Fruit fly (Drosophila melanogaster) whole organism, embryonic: ENCODE results near the gene Alg11.

ENCODE experiments used
- Aef1 ChIP-seq: fragments of 200-800 bp; sonication (Bioruptor generic); IDR thresholded peaks from 3 replicates; pipeline ENCODE4 v1.3.6; 2022; ENCODE audit warnings: missing biosample characterization, missing genetic modification characterization
- Atf-2 ChIP-seq: fragments of 200-800 bp; sonication (Bioruptor generic); optimal IDR thresholded peaks from 2 replicates; lab custom pipeline; 2016; ENCODE audit warnings: missing biosample characterization, missing genetic modification characterization
- Awh ChIP-seq: fragments of 200-800 bp; sonication (Bioruptor generic); IDR thresholded peaks from 2 replicates; pipeline ENCODE4, ENCODE4 v1.3.6; 2022; ENCODE audit warnings: missing biosample characterization, missing genetic modification characterization
- CG10209 ChIP-seq: fragments of 200-800 bp; sonication (Bioruptor generic); optimal IDR thresholded peaks from 3 replicates; lab custom pipeline; 2017; ENCODE audit warnings: missing biosample characterization, mild to moderate bottlenecking, missing genetic modification characterization, missing genetic modification reagents
- CG10565 ChIP-seq: fragments of 200-800 bp; sonication (Bioruptor generic); optimal IDR thresholded peaks from 3 replicates; lab custom pipeline; 2016; ENCODE audit warnings: missing biosample characterization, mild to moderate bottlenecking, missing genetic modification characterization
- CG12219 ChIP-seq: fragments of 200-800 bp; sonication (Bioruptor generic); optimal IDR thresholded peaks from 3 replicates; lab custom pipeline; 2018; ENCODE audit warnings: missing biosample characterization, mild to moderate bottlenecking, missing genetic modification characterization
- CG12769 ChIP-seq: fragments of 200-800 bp; sonication (Bioruptor generic); optimal IDR thresholded peaks from 2 replicates; lab custom pipeline; 2019; ENCODE audit warnings: missing biosample characterization, mild to moderate bottlenecking, missing genetic modification characterization, moderate library complexity
- CG13624 ChIP-seq: fragments of 200-800 bp; sonication (Bioruptor generic); optimal IDR thresholded peaks from 2 replicates; lab custom pipeline; 2016; ENCODE audit warnings: missing biosample characterization, missing genetic modification characterization
- CG15601 ChIP-seq: fragments of 200-800 bp; sonication (Bioruptor generic); optimal IDR thresholded peaks from 3 replicates; lab custom pipeline; 2019; ENCODE audit warnings: missing biosample characterization, mild to moderate bottlenecking, missing genetic modification characterization, moderate library complexity
- CG17328 ChIP-seq: fragments of 200-800 bp; sonication (Bioruptor generic); IDR thresholded peaks from 2 replicates; pipeline ENCODE4 v1.3.6; 2022; ENCODE audit warnings: missing biosample characterization, missing genetic modification characterization
- CG17829 ChIP-seq: fragments of 200-800 bp; optimal IDR thresholded peaks from 2 replicates; lab custom pipeline; 2019; ENCODE audit warnings: missing biosample characterization, mild to moderate bottlenecking, missing genetic modification characterization, moderate library complexity
- CG18011 ChIP-seq: fragments of 200-800 bp; sonication (Bioruptor generic); optimal IDR thresholded peaks from 2 replicates; lab custom pipeline; 2017; ENCODE audit warnings: missing biosample characterization, missing genetic modification characterization, mild to moderate bottlenecking, moderate library complexity, missing genotype
- CG18262 ChIP-seq: fragments of 200-800 bp; optimal IDR thresholded peaks from 3 replicates; lab custom pipeline; 2019; ENCODE audit warnings: missing biosample characterization, mild to moderate bottlenecking, missing genetic modification characterization, moderate library complexity
- CG18764 ChIP-seq: fragments of 200-800 bp; sonication (Bioruptor generic); optimal IDR thresholded peaks from 3 replicates; lab custom pipeline; 2016; ENCODE audit warnings: missing biosample characterization, missing genetic modification characterization
- CG2129 ChIP-seq: fragments of 200-800 bp; sonication (Bioruptor generic); IDR thresholded peaks from 2 replicates; pipeline ENCODE4 v1.3.6; 2022; ENCODE audit warnings: missing biosample characterization, missing genetic modification characterization; ENCODE audit not compliant: partially characterized antibody
- CG31388 ChIP-seq: fragments of 200-800 bp; sonication (Bioruptor generic); optimal IDR thresholded peaks from 2 replicates; lab custom pipeline; 2016; ENCODE audit warnings: missing biosample characterization, missing genetic modification characterization
- CG32772 ChIP-seq: fragments of 200-800 bp; sonication (Bioruptor generic); IDR thresholded peaks from 2 replicates; pipeline ENCODE4 v1.3.6; 2022; ENCODE audit warnings: missing biosample characterization, missing genetic modification characterization
- CG3281 ChIP-seq: fragments of 200-800 bp; sonication (Bioruptor generic); optimal IDR thresholded peaks from 3 replicates; lab custom pipeline; 2017; ENCODE audit warnings: missing biosample characterization, mild to moderate bottlenecking, missing genetic modification characterization
- CG33557 ChIP-seq: fragments of 200-800 bp; sonication (Bioruptor generic); optimal IDR thresholded peaks from 2 replicates; lab custom pipeline; 2019; ENCODE audit warnings: missing biosample characterization, mild to moderate bottlenecking, missing genetic modification characterization, moderate library complexity
- CG43689 ChIP-seq: fragments of 200-800 bp; sonication (Bioruptor generic); IDR thresholded peaks from 2 replicates; pipeline ENCODE4 v1.3.6; 2022; ENCODE audit warnings: missing biosample characterization, missing genetic modification characterization
- CG4820 ChIP-seq: fragments of 200-800 bp; sonication (Bioruptor generic); optimal IDR thresholded peaks from 3 replicates; lab custom pipeline; 2016; ENCODE audit warnings: missing biosample characterization, missing genetic modification characterization
- CG6683 ChIP-seq: fragments of 200-800 bp; sonication (Bioruptor generic); optimal IDR thresholded peaks from 2 replicates; lab custom pipeline; 2017; ENCODE audit warnings: missing biosample characterization, mild to moderate bottlenecking, missing genetic modification characterization, missing genetic modification reagents
- CG7556 ChIP-seq: fragments of 200-800 bp; sonication (Bioruptor generic); optimal IDR thresholded peaks from 2 replicates; lab custom pipeline; 2017; ENCODE audit warnings: missing biosample characterization, mild to moderate bottlenecking, missing genetic modification characterization
- CG7963 ChIP-seq: fragments of 200-800 bp; sonication (Bioruptor generic); IDR thresholded peaks from 3 replicates; pipeline ENCODE4 v1.3.6; 2022; ENCODE audit warnings: missing biosample characterization, missing genetic modification characterization; ENCODE audit not compliant: partially characterized antibody
- CG8359 ChIP-seq: fragments of 200-800 bp; sonication (Bioruptor generic); optimal IDR thresholded peaks from 2 replicates; lab custom pipeline; 2017; ENCODE audit warnings: missing biosample characterization, mild to moderate bottlenecking, missing genetic modification characterization, borderline replicate concordance
- CG8944 ChIP-seq: fragments of 200-800 bp; sonication (Bioruptor generic); optimal IDR thresholded peaks from 3 replicates; lab custom pipeline; 2016; ENCODE audit warnings: missing biosample characterization, missing genetic modification characterization
- CG9609 ChIP-seq: fragments of 200-800 bp; sonication (Bioruptor generic); optimal IDR thresholded peaks from 3 replicates; lab custom pipeline; 2016; ENCODE audit warnings: missing biosample characterization, missing genetic modification characterization
- Chrac-16 ChIP-seq: fragments of 200-800 bp; sonication (Bioruptor generic); optimal IDR thresholded peaks from 3 replicates; lab custom pipeline; 2016; ENCODE audit warnings: missing biosample characterization, missing genetic modification characterization
- Hr51 ChIP-seq, 2 experiments: fragments of 200-800 bp; sonication (Bioruptor generic); optimal IDR thresholded peaks; 2 replicates in 1 of 2; 3 replicates in 1 of 2; lab custom pipeline; 2016 to 2018; ENCODE audit warnings: missing biosample characterization in 2 of 2, missing genetic modification characterization in 2 of 2, mild to moderate bottlenecking in 1 of 2, moderate library complexity in 1 of 2
- Hsf ChIP-seq: fragments of 200-800 bp; sonication (Bioruptor generic); optimal IDR thresholded peaks from 3 replicates; lab custom pipeline; 2016; ENCODE audit warnings: missing biosample characterization, missing genetic modification characterization
- Jarid2 ChIP-seq: fragments of 200-800 bp; sonication (Bioruptor generic); optimal IDR thresholded peaks from 3 replicates; lab custom pipeline; 2017; ENCODE audit warnings: mild to moderate bottlenecking, missing biosample characterization, missing genetic modification reagents, missing genetic modification characterization
- Med ChIP-seq: fragments of 200-800 bp; sonication (Bioruptor generic); peaks from one replicate; lab custom pipeline; 2016; ENCODE audit warnings: missing biosample characterization, missing genetic modification characterization, mild to moderate bottlenecking, inconsistent platforms, moderate library complexity
- Oli ChIP-seq: fragments of 200-800 bp; sonication (Bioruptor generic); optimal IDR thresholded peaks from 2 replicates; lab custom pipeline; 2018; ENCODE audit warnings: missing biosample characterization, mild to moderate bottlenecking, missing genetic modification characterization, moderate library complexity
- PHDP ChIP-seq: fragments of 200-800 bp; sonication (Bioruptor generic); optimal IDR thresholded peaks from 3 replicates; lab custom pipeline; 2018; ENCODE audit warnings: missing biosample characterization, mild to moderate bottlenecking, missing genetic modification characterization, moderate library complexity
- Trl ChIP-seq, 3 experiments: fragments of >200 bp in 2 of 3; fragments of 200-800 bp in 1 of 3; sonication (Bioruptor generic) in 1 of 3; optimal IDR thresholded peaks; 2 replicates in 1 of 3; 3 replicates in 2 of 3; lab custom pipeline; 2016 to 2017; ENCODE audit warnings: missing biosample characterization in 1 of 3, missing genetic modification characterization in 1 of 3
- ac ChIP-seq: fragments of 200-800 bp; sonication (Bioruptor generic); optimal IDR thresholded peaks from 3 replicates; lab custom pipeline; 2017; ENCODE audit warnings: missing biosample characterization, mild to moderate bottlenecking, missing genetic modification characterization
- br ChIP-seq: fragments of >200 bp; optimal IDR thresholded peaks from 2 replicates; lab custom pipeline; 2017
- ems ChIP-seq: fragments of 200-800 bp; sonication (Bioruptor generic); optimal IDR thresholded peaks from 3 replicates; lab custom pipeline; 2016; ENCODE audit warnings: missing biosample characterization, missing genetic modification characterization
- eve ChIP-seq, 2 experiments: fragments of >200 bp; optimal IDR thresholded peaks; 2 replicates each; lab custom pipeline; 2017; ENCODE audit warnings: missing biosample characterization in 2 of 2, missing genetic modification characterization in 2 of 2
- ewg ChIP-seq: fragments of 200-800 bp; sonication (Bioruptor generic); optimal IDR thresholded peaks from 3 replicates; lab custom pipeline; 2017; ENCODE audit warnings: mild to moderate bottlenecking, missing biosample characterization, missing genetic modification reagents, missing genetic modification characterization
- hb ChIP-seq: fragments of 200-800 bp; sonication (Bioruptor generic); IDR thresholded peaks from 3 replicates; pipeline ENCODE4 v1.3.6; 2022; ENCODE audit warnings: missing biosample characterization, missing genetic modification characterization; ENCODE audit not compliant: partially characterized antibody
- lov ChIP-seq, 2 experiments: fragments of 200-800 bp in 1 of 2; fragments of >200 bp in 1 of 2; sonication (Bioruptor generic) in 1 of 2; IDR thresholded peaks in 1 of 2; optimal IDR thresholded peaks in 1 of 2; 2 replicates in 1 of 2; 3 replicates in 1 of 2; pipeline versions ENCODE4 v1.3.6 to Lab custom; 2017 to 2022; ENCODE audit warnings: missing biosample characterization in 1 of 2, missing genetic modification characterization in 1 of 2
- nerfin-1 ChIP-seq: fragments of 200-800 bp; sonication (Bioruptor generic); optimal IDR thresholded peaks from 3 replicates; lab custom pipeline; 2019; ENCODE audit warnings: missing biosample characterization, mild to moderate bottlenecking, missing genetic modification characterization, moderate library complexity
- nom ChIP-seq: fragments of 200-800 bp; sonication (Bioruptor generic); optimal IDR thresholded peaks from 2 replicates; lab custom pipeline; 2017; ENCODE audit warnings: missing biosample characterization, missing genetic modification characterization, mild to moderate bottlenecking, moderate library complexity, missing genetic modification reagents
- pros ChIP-seq: fragments of 200-800 bp; sonication (Bioruptor generic); optimal IDR thresholded peaks from 3 replicates; lab custom pipeline; 2019; ENCODE audit warnings: missing biosample characterization, mild to moderate bottlenecking, missing genetic modification characterization, moderate library complexity
- ranshi ChIP-seq: fragments of 200-800 bp; sonication (Bioruptor generic); IDR thresholded peaks from 2 replicates; pipeline ENCODE4 v1.3.6; 2022; ENCODE audit warnings: missing biosample characterization, missing genetic modification characterization
- scrt ChIP-seq: fragments of 200-800 bp; sonication (Bioruptor generic); optimal IDR thresholded peaks from 2 replicates; lab custom pipeline; 2018; ENCODE audit warnings: missing biosample characterization, mild to moderate bottlenecking, missing genetic modification characterization, moderate library complexity
- trem ChIP-seq: fragments of 200-800 bp; optimal IDR thresholded peaks from 3 replicates; lab custom pipeline; 2019; ENCODE audit warnings: missing biosample characterization, mild to moderate bottlenecking, missing genetic modification characterization, moderate library complexity
- zf30C ChIP-seq: fragments of 200-800 bp; sonication (Bioruptor generic); optimal IDR thresholded peaks from 3 replicates; lab custom pipeline; 2018; ENCODE audit warnings: missing biosample characterization, mild to moderate bottlenecking, missing genetic modification characterization

Gene Alg11

DNA sequence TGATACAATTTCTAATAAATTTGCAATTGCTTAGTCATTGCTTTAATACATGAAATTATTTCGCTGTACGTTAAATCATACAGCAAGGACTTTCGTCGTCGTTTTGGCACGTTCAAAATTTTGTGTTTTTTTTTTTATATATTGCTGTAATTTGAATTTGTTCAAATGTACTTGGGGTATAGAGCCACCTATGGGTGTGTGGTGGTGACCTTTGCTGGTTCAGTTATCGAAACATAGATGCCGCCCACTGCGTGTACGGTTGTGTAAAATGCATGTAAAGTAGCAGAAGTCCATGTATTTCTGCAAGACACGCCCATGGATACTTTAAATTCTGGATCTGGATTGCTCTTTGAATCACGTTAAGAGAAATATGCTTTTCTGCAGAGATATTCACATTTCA lies 21.3 kb upstream of the Alg11 start (continued):
- peak; percentile 61; the same call in 1 of the 2 replicates for TF ChIP-seq CG17328 (GFP tag; lab: Robert Waterston, UW)
- no peak for TF ChIP-seq CG12769 (tag; lab: Kevin White, UChicago)
- TF ChIP-seq CG13624 (GFP tag; lab: Kevin White, UChicago), result peak; percentile 57
- TF ChIP-seq CG4820 (GFP tag; lab: Kevin White, UChicago), result peak; percentile 52
- no peak for TF ChIP-seq CG10565 (GFP tag; lab: Kevin White, UChicago)
- TF ChIP-seq scrt (GFP tag; lab: Kevin White, UChicago), result no peak
- peak; percentile 16 for TF ChIP-seq CG31388 (GFP tag; lab: Kevin White, UChicago)
- no peak for TF ChIP-seq PHDP (tag; lab: Kevin White, UChicago)
- no peak for TF ChIP-seq nom
- TF ChIP-seq CG6683 (GFP tag; lab: Kevin White, UChicago), result no peak
- no peak for TF ChIP-seq CG7963 (GFP tag; lab: Robert Waterston, UW)
- TF ChIP-seq CG2129, result no peak
- TF ChIP-seq ac (GFP tag; lab: Kevin White, UChicago), result no peak
- TF ChIP-seq trem (tag; lab: Kevin White, UChicago), result peak; percentile 53
- TF ChIP-seq eve (GFP tag; optimal IDR thresholded peaks at IDR 0.05; lab: Kevin White, UChicago), result no peak
- peak; percentile 69 for TF ChIP-seq ranshi
- TF ChIP-seq Hsf (GFP tag; lab: Kevin White, UChicago), result peak; percentile 78
- TF ChIP-seq Atf-2, result peak; percentile 67
- TF ChIP-seq nerfin-1 (tag; lab: Kevin White, UChicago), result no peak
- TF ChIP-seq CG18011 (GFP tag; lab: Kevin White, UChicago), result no peak
- TF ChIP-seq CG15601 (tag; lab: Kevin White, UChicago), result peak; percentile 19
- TF ChIP-seq CG8944 (GFP tag; lab: Kevin White, UChicago), result peak; percentile 72
- no peak for TF ChIP-seq pros
- peak; percentile 49 for TF ChIP-seq CG9609 (GFP tag; lab: Kevin White, UChicago)
- TF ChIP-seq Aef1 (GFP tag; lab: Robert Waterston, UW), result peak; percentile 55; the same call in 2 of the 3 replicates
- no peak for TF ChIP-seq Oli
- TF ChIP-seq CG10209 (GFP tag; lab: Kevin White, UChicago), result peak; percentile 16
- peak; percentile 63; the same call in 1 of the 2 replicates for TF ChIP-seq CG32772 (GFP tag; lab: Robert Waterston, UW)
- no peak for TF ChIP-seq CG33557 (GFP tag; lab: Kevin White, UChicago)
- TF ChIP-seq Chrac-16 (GFP tag; lab: Kevin White, UChicago), result peak; percentile 80
- no peak for TF ChIP-seq br (lab: Kevin White, UChicago)
- no peak for TF ChIP-seq CG12219 (GFP tag; lab: Kevin White, UChicago)
- no peak for TF ChIP-seq CG3281 (GFP tag; lab: Kevin White, UChicago)
- no peak for TF ChIP-seq lov (optimal IDR thresholded peaks at IDR 0.05; lab: Kevin White, UChicago)
- no peak for TF ChIP-seq lov (GFP tag; IDR thresholded peaks at IDR 0.05; lab: Robert Waterston, UW)
- peak; percentile 18 for TF ChIP-seq ems (GFP tag; lab: Kevin White, UChicago)
- peak; percentile 95 for TF ChIP-seq Med
- no peak for TF ChIP-seq Awh (GFP tag; lab: Robert Waterston, UW)
- TF ChIP-seq CG8359 (GFP tag; lab: Kevin White, UChicago), result no peak
- no peak for TF ChIP-seq CG18262
- peak; percentile 6 for TF ChIP-seq zf30C (GFP tag; lab: Kevin White, UChicago)
- no peak for TF ChIP-seq CG43689
- 0 out of 3 replicates have a peak, but pooled peaks have one; percentile 32 for TF ChIP-seq hb (GFP tag; lab: Robert Waterston, UW)
- TF ChIP-seq ewg (GFP tag; lab: Kevin White, UChicago), result no peak
- peak; percentile 52 for TF ChIP-seq CG18764 (GFP tag; lab: Kevin White, UChicago)
- TF ChIP-seq Trl (optimal IDR thresholded peaks at IDR 0.05; lab: Kevin White, UChicago), result peak; percentile 13 to 30
- peak; percentile 83 for TF ChIP-seq Trl (GFP tag; optimal IDR thresholded peaks at IDR 0.05; lab: Kevin White, UChicago)
- peak; percentile 51 for TF ChIP-seq CG17829 (tag; lab: Kevin White, UChicago)
- TF ChIP-seq Hr51 (GFP tag; optimal IDR thresholded peaks at IDR 0.05; lab: Kevin White, UChicago), result peak in 1 of 2 experiments; percentile 16
- TF ChIP-seq Jarid2, result peak; percentile 72
- TF ChIP-seq CG7556, result no peak
